Worm (Caenorhabditis elegans) whole organism, L4 larva: ENCODE data around the gene hpo-28.

Experiments
- lin-13 ChIP-seq: fragments of 150-350 bp; optimal IDR thresholded peaks from 2 replicates; lab custom pipeline; 2014; ENCODE audit warnings: missing biosample characterization, missing genetic modification reagents, missing genetic modification characterization
- lin-15B ChIP-seq: fragments of 150-350 bp; sonication (generic microtip); optimal IDR thresholded peaks from 3 replicates; lab custom pipeline; 2014; ENCODE audit warnings: missing biosample characterization, missing genetic modification characterization
- mes-2 ChIP-seq: sonication (generic microtip); optimal IDR thresholded peaks from 2 replicates; lab custom pipeline; 2016; ENCODE audit warnings: missing genotype, mild to moderate bottlenecking, missing genetic modification characterization, missing compliant biosample characterization; ENCODE audit not compliant: poor library complexity, severe bottlenecking
- nhr-25 ChIP-seq: sonication (generic microtip); optimal IDR thresholded peaks from 2 replicates; lab custom pipeline; 2017; ENCODE audit warnings: missing genetic modification characterization, mild to moderate bottlenecking, missing compliant biosample characterization, antibody characterized with exemption, moderate library complexity, borderline replicate concordance; ENCODE audit not compliant: insufficient read depth
- nhr-28 ChIP-seq: fragments of 150-350 bp; optimal IDR thresholded peaks from 2 replicates; lab custom pipeline; 2014; ENCODE audit warnings: missing biosample characterization, missing genetic modification characterization
- nhr-76 ChIP-seq: fragments of 150-350 bp; optimal IDR thresholded peaks from 2 replicates; lab custom pipeline; 2014; ENCODE audit warnings: missing biosample characterization, missing genetic modification characterization
- php-3 ChIP-seq: fragments of 200-800 bp; sonication (Bioruptor generic); IDR thresholded peaks from 2 replicates; pipeline ENCODE4 v1.3.6; 2022; ENCODE audit warnings: missing genetic modification reagents, missing genetic modification characterization, missing compliant biosample characterization
- unc-62 ChIP-seq, 3 experiments: fragments of 150-350 bp in 1 of 3; sonication (generic microtip); optimal IDR thresholded peaks in 2 of 3; peaks in 1 of 3; 1 replicate in 1 of 3; 2 replicates in 2 of 3; lab custom pipeline; 2014 to 2017; ENCODE audit warnings: missing biosample characterization in 3 of 3, missing genetic modification characterization in 3 of 3, missing genetic modification reagents in 3 of 3, missing genotype in 1 of 3

DNA sequence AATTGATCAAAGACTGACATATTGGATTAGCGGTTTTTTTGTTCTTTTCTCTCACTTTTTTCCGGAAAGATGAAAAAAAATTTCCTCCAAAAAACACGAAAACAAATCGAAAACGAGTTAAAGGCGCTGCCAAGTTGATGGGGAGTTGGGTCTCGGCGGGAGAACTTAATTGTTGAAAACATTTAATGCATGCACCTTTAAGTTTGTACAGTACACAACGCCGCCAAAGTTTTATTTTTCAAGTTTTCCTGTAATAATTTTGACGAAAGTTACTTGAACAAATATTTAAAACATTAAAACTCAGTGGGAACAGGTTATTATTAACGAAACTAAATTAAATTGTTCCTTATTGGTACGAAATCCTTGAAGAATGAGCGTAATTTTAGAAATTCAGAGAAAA lies 7.6 kb downstream of the hpo-28 start:
- TF ChIP-seq nhr-28 (no peak), lin-13 (GFP tag; lab: Kevin White, UChicago) (no peak), mes-2 (no peak), lin-15B (no peak), unc-62 (GFP tag; optimal IDR thresholded peaks at IDR 0.05 in 1 of 2; lab: Kevin White, UChicago) (no peak), unc-62 (tag; optimal IDR thresholded peaks at IDR 0.05; lab: Kevin White, UChicago) (no peak), nhr-76 (tag; lab: Kevin White, UChicago) (no peak), nhr-25 (tag; lab: Kevin White, UChicago) (no peak), php-3 (GFP tag; lab: Robert Waterston, UW) (no peak)
